Fruit fly (Drosophila melanogaster) S2 (cell line): ENCODE results near the gene CG6180.

ENCODE experiments used
- CG8478 ChIP-seq: fragments of >200 bp; optimal IDR thresholded peaks from 2 replicates; lab custom pipeline; 2018
- CTCF ChIP-seq, 2 experiments: fragments of >200 bp; optimal IDR thresholded peaks; 2 replicates each; lab custom pipeline; 2018

- no peak for TF ChIP-seq CG8478 (lab: Kevin White, UChicago)
- no peak for TF ChIP-seq CTCF (optimal IDR thresholded peaks at IDR 0.05; lab: Kevin White, UChicago)
Measured at dm6 chr2L:12712852-12713251, 5.4 kb downstream of the CG6180 start, which contains the start of gene CG5787.
